Fruit fly (Drosophila melanogaster): ENCODE results near the gene CG46312.
A peak's percentile ranks its signal among the peaks of the same experiment; 100 is the strongest.

- TF ChIP-seq h (GFP tag; optimal IDR thresholded peaks at IDR 0.05) (peak; percentile 3), foxo (GFP tag; optimal IDR thresholded peaks at IDR 0.05) (no peak), Dfd (GFP tag; optimal IDR thresholded peaks at IDR 0.05) (no peak), jim (GFP tag; optimal IDR thresholded peaks at IDR 0.05) (no peak), psq (GFP tag; optimal IDR thresholded peaks at IDR 0.05) (no peak)
Measured at dm6 chrX:15944735-15945323, 46.9 kb downstream of the CG46312 start, which contains the start of gene Rrp47.
